Worm (Caenorhabditis elegans) whole organism, young adult: ENCODE results near the gene F22B5.5.

Source experiments
- B0336.3 ChIP-seq: fragments of 200-800 bp; sonication (Bioruptor generic); IDR thresholded peaks from 2 replicates; pipeline ENCODE4 v1.3.6; 2022; ENCODE audit warnings: missing genetic modification characterization, missing compliant biosample characterization
- D2030.7 ChIP-seq: fragments of 200-800 bp; sonication (Bioruptor generic); IDR thresholded peaks from 2 replicates; pipeline ENCODE4 v1.3.6; 2022; ENCODE audit warnings: missing genetic modification reagents, missing genetic modification characterization, missing compliant biosample characterization
- F10E7.11 ChIP-seq: sonication (generic microtip); optimal IDR thresholded peaks from 2 replicates; lab custom pipeline; 2017; ENCODE audit warnings: mild to moderate bottlenecking, missing genetic modification characterization, moderate library complexity, missing compliant biosample characterization
- K11D2.4 ChIP-seq: fragments of 200-800 bp; sonication (Bioruptor generic); IDR thresholded peaks from 2 replicates; pipeline ENCODE4 v1.3.6; 2022; ENCODE audit warnings: missing genetic modification reagents, missing genetic modification characterization, missing compliant biosample characterization
- Y53G8AR.9 ChIP-seq: fragments of 200-800 bp; sonication (Bioruptor generic); conservative IDR thresholded peaks from 2 replicates; pipeline ENCODE4 v1.3.6; 2022; ENCODE audit warnings: missing genetic modification reagents, missing genetic modification characterization, missing compliant biosample characterization
- Y56A3A.18 ChIP-seq: fragments of 200-800 bp; sonication (Bioruptor generic); IDR thresholded peaks from 2 replicates; pipeline ENCODE4 v1.3.6; 2022; ENCODE audit warnings: missing genetic modification reagents, missing genetic modification characterization, missing compliant biosample characterization
- Y79H2A.3 ChIP-seq: fragments of 200-800 bp; sonication (Bioruptor generic); conservative IDR thresholded peaks from 2 replicates; pipeline ENCODE4 v1.3.6; 2022; ENCODE audit warnings: missing genetic modification reagents, missing genetic modification characterization, missing compliant biosample characterization
- Y95B8A.8 ChIP-seq: fragments of 200-800 bp; sonication (Bioruptor generic); IDR thresholded peaks from 2 replicates; pipeline ENCODE4 v1.3.6; 2022; ENCODE audit warnings: missing genetic modification reagents, missing genetic modification characterization, missing compliant biosample characterization
- aptf-2 ChIP-seq: fragments of 200-800 bp; sonication (Bioruptor generic); conservative IDR thresholded peaks from 2 replicates; pipeline ENCODE4 v1.3.6; 2022; ENCODE audit warnings: missing genetic modification reagents, missing genetic modification characterization, missing compliant biosample characterization
- aptf-3 ChIP-seq: fragments of 200-800 bp; sonication (Bioruptor generic); IDR thresholded peaks from 2 replicates; pipeline ENCODE4 v1.3.6; 2022; ENCODE audit warnings: missing genetic modification characterization, missing compliant biosample characterization
- attf-6 ChIP-seq: fragments of 200-800 bp; sonication (Bioruptor generic); IDR thresholded peaks from 2 replicates; pipeline ENCODE4 v1.3.6; 2022; ENCODE audit warnings: missing genetic modification reagents, missing genetic modification characterization, missing compliant biosample characterization
- cebp-1 ChIP-seq, 2 experiments: fragments of 200-800 bp in 1 of 2; sonication (Bioruptor generic) in 1 of 2; sonication (generic microtip) in 1 of 2; IDR thresholded peaks in 1 of 2; optimal IDR thresholded peaks in 1 of 2; 2 replicates each; pipeline versions ENCODE4 v1.3.6 to Lab custom; 2017 to 2022; ENCODE audit warnings: missing compliant biosample characterization in 2 of 2, missing genetic modification characterization in 2 of 2, mild to moderate bottlenecking in 1 of 2, missing genetic modification reagents in 1 of 2, moderate library complexity in 1 of 2
- cebp-2 ChIP-seq: fragments of 200-800 bp; sonication (Bioruptor generic); IDR thresholded peaks from 2 replicates; pipeline ENCODE4 v1.3.6; 2022; ENCODE audit warnings: missing genetic modification characterization, missing compliant biosample characterization
- ceh-91 ChIP-seq: fragments of 200-800 bp; sonication (Bioruptor generic); IDR thresholded peaks from 2 replicates; pipeline ENCODE4 v1.3.6; 2022; ENCODE audit warnings: missing genetic modification reagents, missing genetic modification characterization, missing compliant biosample characterization
- dox-1 ChIP-seq: fragments of 200-800 bp; sonication (Bioruptor generic); IDR thresholded peaks from 2 replicates; pipeline ENCODE4 v1.3.6; 2022; ENCODE audit warnings: missing genetic modification reagents, missing genetic modification characterization, missing compliant biosample characterization
- ekl-4 ChIP-seq: fragments of 200-800 bp; sonication (Bioruptor generic); IDR thresholded peaks from 2 replicates; pipeline ENCODE4 v1.3.6; 2022; ENCODE audit warnings: missing genetic modification reagents, missing genetic modification characterization, missing compliant biosample characterization
- fkh-3 ChIP-seq: sonication (generic microtip); optimal IDR thresholded peaks from 2 replicates; lab custom pipeline; 2016; ENCODE audit warnings: mild to moderate bottlenecking, missing genetic modification characterization, missing compliant biosample characterization
- him-1 ChIP-seq: sonication (generic microtip); optimal IDR thresholded peaks from 2 replicates; lab custom pipeline; 2016; ENCODE audit warnings: missing genotype, missing genetic modification reagents, missing genetic modification characterization, missing compliant biosample characterization
- hlh-12 ChIP-seq: sonication (generic microtip); optimal IDR thresholded peaks from 2 replicates; lab custom pipeline; 2016; ENCODE audit warnings: missing genetic modification characterization, missing compliant biosample characterization
- hmg-1.2 ChIP-seq: fragments of 200-800 bp; sonication (Bioruptor generic); IDR thresholded peaks from 2 replicates; pipeline ENCODE4 v1.3.6; 2022; ENCODE audit warnings: missing genetic modification reagents, missing genetic modification characterization, missing compliant biosample characterization
- hrde-1 ChIP-seq: sonication (generic microtip); optimal IDR thresholded peaks from 2 replicates; lab custom pipeline; 2016; ENCODE audit warnings: missing genetic modification characterization, mild to moderate bottlenecking, missing compliant biosample characterization, moderate library complexity, missing genotype, missing genetic modification reagents, borderline replicate concordance
- hsf-1 ChIP-seq: fragments of 200-800 bp; sonication (Bioruptor generic); IDR thresholded peaks from 2 replicates; pipeline ENCODE4 v1.3.6; 2022; ENCODE audit warnings: missing genetic modification reagents, missing genetic modification characterization, missing compliant biosample characterization
- lin-26 ChIP-seq: fragments of 200-800 bp; sonication (Bioruptor generic); IDR thresholded peaks from 2 replicates; pipeline ENCODE4 v1.3.6; 2022; ENCODE audit warnings: missing genetic modification reagents, missing genetic modification characterization, missing compliant biosample characterization
- lin-54 ChIP-seq: fragments of 200-800 bp; sonication (Bioruptor generic); optimal IDR thresholded peaks from 2 replicates; lab custom pipeline; 2018; ENCODE audit warnings: mild to moderate bottlenecking, missing genetic modification characterization, missing compliant biosample characterization
- madf-6 ChIP-seq: fragments of 200-800 bp; sonication (Bioruptor generic); IDR thresholded peaks from 2 replicates; pipeline ENCODE4 v1.3.6; 2022; ENCODE audit warnings: missing genetic modification reagents, missing genetic modification characterization, missing compliant biosample characterization
- mes-4 ChIP-seq: sonication (generic microtip); optimal IDR thresholded peaks from 2 replicates; lab custom pipeline; 2016; ENCODE audit warnings: missing genotype, missing genetic modification characterization, missing compliant biosample characterization
- pbrm-1 ChIP-seq: fragments of 200-800 bp; sonication (Bioruptor generic); IDR thresholded peaks from 2 replicates; pipeline ENCODE4 v1.3.6; 2022; ENCODE audit warnings: missing genetic modification reagents, missing genetic modification characterization, missing compliant biosample characterization
- pha-4 ChIP-seq: fragments of 150-350 bp; sonication (generic microtip); optimal IDR thresholded peaks from 2 replicates; lab custom pipeline; 2014; ENCODE audit warnings: missing biosample characterization, missing genetic modification reagents, missing genetic modification characterization
- rpc-1 ChIP-seq, 2 experiments: fragments of 150-350 bp in 1 of 2; sonication (generic microtip) in 1 of 2; optimal IDR thresholded peaks; 2 replicates each; lab custom pipeline; 2014 to 2018; ENCODE audit warnings: missing biosample characterization in 1 of 2, missing genetic modification characterization in 1 of 2, missing genetic modification reagents in 1 of 2, missing genotype in 1 of 2
- snpc-1.3 ChIP-seq: sonication (generic microtip); optimal IDR thresholded peaks from 2 replicates; lab custom pipeline; 2017; ENCODE audit warnings: missing genetic modification characterization, mild to moderate bottlenecking, missing compliant biosample characterization, antibody characterized with exemption, moderate library complexity, missing genotype, missing genetic modification reagents; ENCODE audit not compliant: insufficient read depth
- snpc-4 ChIP-seq, 5 experiments: fragments of 150-350 bp in 1 of 5; sonication (generic microtip) in 4 of 5; optimal IDR thresholded peaks; 2 replicates each; lab custom pipeline; 2014 to 2018; ENCODE audit warnings: missing genetic modification characterization in 5 of 5, missing biosample characterization in 3 of 5, antibody characterized with exemption in 2 of 5, mild to moderate bottlenecking in 2 of 5, missing compliant biosample characterization in 2 of 5, missing genotype in 2 of 5, moderate library complexity in 2 of 5, missing genetic modification reagents in 1 of 5
- unc-130 ChIP-seq: sonication (generic microtip); optimal IDR thresholded peaks from 2 replicates; lab custom pipeline; 2016; ENCODE audit warnings: missing genetic modification reagents, missing genetic modification characterization, missing compliant biosample characterization
- ztf-18 ChIP-seq: sonication (generic microtip); optimal IDR thresholded peaks from 2 replicates; lab custom pipeline; 2016; ENCODE audit warnings: missing genotype, mild to moderate bottlenecking, missing genetic modification characterization, missing compliant biosample characterization
- ztf-28 ChIP-seq: fragments of 200-800 bp; sonication (Bioruptor generic); IDR thresholded peaks from 2 replicates; pipeline ENCODE4 v1.3.6; 2022; ENCODE audit warnings: missing genetic modification reagents, missing genetic modification characterization, missing compliant biosample characterization
- ztf-6 ChIP-seq: fragments of 200-800 bp; sonication (Bioruptor generic); IDR thresholded peaks from 2 replicates; pipeline ENCODE4 v1.3.6; 2022; ENCODE audit warnings: missing genetic modification reagents, missing genetic modification characterization, missing compliant biosample characterization

Gene F22B5.5

DNA sequence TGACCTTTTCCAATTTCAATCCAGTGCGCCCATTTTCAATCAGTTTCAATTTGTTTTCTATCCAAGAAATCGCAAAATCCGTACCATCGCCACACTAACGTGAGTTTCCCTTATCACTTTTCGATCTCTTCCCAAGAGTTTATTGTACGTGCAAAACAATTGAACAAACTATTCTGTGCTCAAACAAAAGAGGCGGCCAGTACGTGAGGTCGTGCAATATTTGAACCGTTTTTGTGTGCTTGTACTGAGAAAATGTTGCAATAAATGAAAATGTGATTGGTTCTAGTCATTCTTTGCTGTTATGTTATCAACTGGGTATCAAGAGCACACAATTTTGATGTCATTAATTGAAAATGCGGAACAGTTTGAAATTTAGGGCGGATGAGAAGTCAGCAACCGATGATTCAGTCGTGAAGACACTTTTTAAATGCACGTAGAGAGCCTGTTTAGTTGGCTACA, 4.7 kb downstream of the F22B5.5 start, which contains the start of gene F22B5.4:
F22B5.4 (plus strand) TSS at position 51 of the 459 bp plus-strand sequence.
- TF ChIP-seq attf-6, result no peak

DNA sequence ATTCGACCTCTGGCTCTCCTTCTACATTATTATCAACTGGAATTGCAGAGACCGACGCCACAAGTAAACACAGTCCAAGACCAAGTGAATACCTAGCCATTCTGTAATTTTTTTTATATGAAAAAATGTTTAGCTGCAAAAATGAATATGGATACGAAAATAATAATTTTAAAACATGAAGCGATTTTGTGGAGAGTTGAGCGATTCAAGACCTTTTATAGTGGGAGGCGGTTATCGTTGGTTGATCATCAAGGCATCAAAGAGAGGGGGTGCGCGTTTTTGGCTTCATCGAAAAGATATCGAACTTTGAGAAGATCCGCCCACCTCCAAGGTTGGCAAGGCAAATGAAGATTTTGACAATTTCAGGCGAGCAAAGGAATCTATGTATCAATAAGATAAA, 7.7 kb downstream of the F22B5.5 start, which contains the start of gene cut-3:
cut-3 (minus strand) TSS at position 101 of the 400 bp plus-strand sequence.
- TF ChIP-seq unc-130 (GFP tag; lab: Kevin White, UChicago) (no peak), pbrm-1 (GFP tag; lab: Robert Waterston, UW) (no peak), pha-4 (no peak), snpc-1.3 (tag; lab: Kevin White, UChicago) (no peak)

DNA sequence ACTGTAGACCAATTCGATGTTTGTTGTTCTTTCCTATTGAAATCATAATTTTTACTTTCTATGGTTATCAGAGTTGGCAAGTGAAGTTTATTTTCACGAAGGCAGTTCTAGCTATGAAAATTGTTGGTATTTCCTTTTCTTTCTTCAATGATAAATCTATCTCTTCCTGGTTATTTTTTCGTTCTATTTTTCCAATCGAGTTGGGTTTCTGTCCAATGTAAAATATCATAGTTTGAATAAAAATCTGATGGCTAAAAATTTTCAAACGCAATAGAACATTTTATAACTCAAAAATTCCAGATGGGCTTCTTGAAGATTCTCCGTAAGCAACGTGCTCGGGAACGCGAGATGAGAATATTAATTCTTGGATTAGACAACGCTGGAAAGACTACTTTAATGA, 10.4 kb downstream of the F22B5.5 start, which contains the start of gene evl-20:
evl-20 (plus strand) TSS at position 301 of the 400 bp plus-strand sequence.
- TF ChIP-seq hmg-1.2 (GFP tag; lab: Robert Waterston, UW) (no peak), cebp-2 (GFP tag; lab: Robert Waterston, UW) (no peak), ztf-28 (GFP tag; lab: Robert Waterston, UW) (no peak), aptf-2 (GFP tag; lab: Robert Waterston, UW) (no peak), ekl-4 (GFP tag; lab: Robert Waterston, UW) (no peak), aptf-3 (GFP tag; lab: Robert Waterston, UW) (no peak), Y56A3A.18 (0 out of 2 replicates have a peak, but pooled peaks have one; percentile 41), cebp-1 (GFP tag; IDR thresholded peaks at IDR 0.05; lab: Robert Waterston, UW) (no peak), cebp-1 (tag; optimal IDR thresholded peaks at IDR 0.05; lab: Kevin White, UChicago) (no peak)
- TF ChIP-seq, all 124 proteins: peak for 1

DNA sequence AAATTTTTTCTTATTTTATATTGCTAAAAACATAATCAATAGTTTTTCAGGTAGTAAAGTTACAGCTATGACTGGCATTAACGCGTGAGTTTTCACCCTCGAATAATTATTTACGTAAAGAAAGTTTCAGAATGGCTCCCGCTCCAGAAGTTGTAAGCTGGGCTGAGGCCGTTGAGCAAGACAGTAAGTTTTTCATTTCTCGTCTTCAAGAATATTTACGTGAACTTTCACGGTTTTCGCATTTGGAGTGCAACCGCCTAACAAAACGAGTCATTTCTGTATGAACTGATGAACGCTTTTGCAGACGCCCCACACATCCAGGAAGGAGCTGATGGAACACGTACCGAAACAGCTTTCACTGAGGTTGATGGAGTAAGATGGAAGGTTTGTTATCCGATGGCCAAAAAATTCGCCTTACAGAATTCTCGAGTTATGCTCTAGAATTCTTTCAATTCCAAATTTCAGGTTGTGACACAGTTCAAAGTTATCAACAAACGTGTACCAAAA, 11.6 kb downstream of the F22B5.5 start, which contains the start of gene eif-3.G:
eif-3.G (plus strand) TSS at position 51 of the 507 bp plus-strand sequence.
- TF ChIP-seq K11D2.4 (no peak), cebp-1 (GFP tag; IDR thresholded peaks at IDR 0.05; lab: Robert Waterston, UW) (no peak), cebp-1 (tag; optimal IDR thresholded peaks at IDR 0.05; lab: Kevin White, UChicago) (no peak), lin-54 (peak; percentile 17), madf-6 (peak; percentile 50), him-1 (tag; lab: Kevin White, UChicago) (no peak), ztf-28 (GFP tag; lab: Robert Waterston, UW) (no peak), F10E7.11 (tag; lab: Kevin White, UChicago) (no peak), D2030.7 (GFP tag; lab: Robert Waterston, UW) (peak; percentile 34; the same call in 1 of the 2 replicates), mes-4 (tag; lab: Kevin White, UChicago) (no peak), snpc-1.3 (tag; lab: Kevin White, UChicago) (no peak), lin-26 (GFP tag; lab: Robert Waterston, UW) (0 out of 2 replicates have a peak, but pooled peaks have one; percentile 22), hsf-1 (0 out of 2 replicates have a peak, but pooled peaks have one; percentile 39), Y79H2A.3 (GFP tag; lab: Robert Waterston, UW) (no peak), snpc-4 (GFP tag; optimal IDR thresholded peaks at IDR 0.05; lab: Kevin White, UChicago) (no peak), snpc-4 (tag; optimal IDR thresholded peaks at IDR 0.05; lab: Kevin White, UChicago) (no peak), ztf-18 (tag; lab: Kevin White, UChicago) (no peak), dox-1 (GFP tag; lab: Robert Waterston, UW) (no peak), B0336.3 (no peak), Y53G8AR.9 (GFP tag; lab: Robert Waterston, UW) (peak; percentile 51), fkh-3 (tag; lab: Kevin White, UChicago) (no peak), ceh-91 (no peak), rpc-1 (optimal IDR thresholded peaks at IDR 0.05; lab: Kevin White, UChicago) (no peak), rpc-1 (tag; optimal IDR thresholded peaks at IDR 0.05; lab: Kevin White, UChicago) (no peak), hlh-12 (no peak), hrde-1 (tag; lab: Kevin White, UChicago) (no peak), ztf-6 (GFP tag; lab: Robert Waterston, UW) (no peak), Y95B8A.8 (GFP tag; lab: Robert Waterston, UW) (no peak)
